Fruit fly (Drosophila melanogaster): Measurements from ENCODE around the gene Eip63E.
A peak's percentile ranks its signal among the peaks of the same experiment; 100 is the strongest.

Gene Eip63E

DNA sequence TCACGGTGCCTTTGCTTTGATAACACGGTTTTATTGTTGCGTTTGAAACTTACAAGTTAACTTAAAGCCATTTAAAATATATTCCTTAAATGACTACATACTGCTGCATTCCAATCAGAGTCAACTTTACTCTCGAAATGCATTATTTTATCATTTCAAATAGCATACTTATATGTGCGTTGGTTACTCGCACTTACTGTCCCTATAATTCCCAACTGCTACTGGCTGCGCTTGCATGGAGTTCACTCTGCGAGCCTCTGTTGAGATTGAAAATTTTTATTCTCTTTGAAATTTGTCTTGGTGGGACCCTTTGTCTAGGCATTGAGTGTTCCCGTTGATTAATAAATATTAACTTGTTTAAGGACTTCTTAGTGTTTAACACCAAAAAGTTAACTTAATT lies 78.0 kb downstream of the Eip63E start:
- TF ChIP-seq CG9139 (GFP tag; optimal IDR thresholded peaks at IDR 0.05) (no peak), Ets21C (GFP tag; optimal IDR thresholded peaks at IDR 0.05) (no peak), CG3919 (GFP tag; optimal IDR thresholded peaks at IDR 0.05) (no peak), spab (GFP tag; optimal IDR thresholded peaks at IDR 0.05) (no peak), OdsH (GFP tag; optimal IDR thresholded peaks at IDR 0.05) (no peak)

DNA sequence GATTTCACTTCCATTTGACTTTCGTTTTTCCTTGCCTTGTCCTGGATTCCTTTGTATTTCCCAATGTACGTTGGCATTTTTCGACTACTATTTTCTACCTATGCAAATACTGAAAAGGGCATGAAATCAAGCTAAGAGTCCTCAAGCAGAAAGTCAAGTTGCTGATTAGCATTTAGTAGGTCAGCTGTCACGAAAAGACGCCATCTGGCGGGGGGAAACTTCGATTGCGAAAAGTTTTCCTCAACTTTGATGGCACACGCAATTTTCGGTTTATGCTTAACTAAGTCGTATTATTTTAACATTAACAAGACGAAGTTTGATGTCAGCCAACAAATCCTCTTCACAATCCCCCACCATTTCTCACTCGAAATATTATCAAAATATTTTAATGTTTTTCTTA lies 80.8 kb downstream of the Eip63E start:
- no peak for TF ChIP-seq vri (GFP tag; optimal IDR thresholded peaks at IDR 0.05)
- no peak for TF ChIP-seq lz (GFP tag; optimal IDR thresholded peaks at IDR 0.05)
- TF ChIP-seq ss (GFP tag; optimal IDR thresholded peaks at IDR 0.05), result no peak
- no peak for TF ChIP-seq pdm3 (GFP tag; optimal IDR thresholded peaks at IDR 0.05)
- no peak for TF ChIP-seq fd59A (GFP tag; optimal IDR thresholded peaks at IDR 0.05)
- no peak for TF ChIP-seq topi (GFP tag; optimal IDR thresholded peaks at IDR 0.05)
- no peak for TF ChIP-seq cyc (GFP tag; optimal IDR thresholded peaks at IDR 0.05)

DNA sequence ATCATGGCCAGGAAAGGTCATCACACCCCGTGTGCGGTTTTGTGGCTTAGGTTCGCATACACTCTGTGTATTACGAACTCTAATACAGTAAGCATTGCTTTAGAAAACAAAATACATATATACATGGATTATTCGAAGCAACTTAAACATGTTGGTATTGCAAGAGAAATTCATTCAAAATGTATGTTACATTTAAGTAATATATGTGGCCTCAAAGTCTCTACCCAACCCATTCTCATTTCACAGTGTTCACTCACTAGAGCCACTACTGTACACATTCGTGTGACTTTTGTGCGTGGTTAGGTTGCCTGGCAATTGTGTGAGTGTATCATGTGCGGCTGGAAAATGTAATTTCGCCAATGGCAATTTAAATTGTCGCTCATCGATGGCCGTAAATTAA lies 91.4 kb downstream of the Eip63E start:
- TF ChIP-seq Hr38 (GFP tag; optimal IDR thresholded peaks at IDR 0.05) (no peak), Eip78C (GFP tag) (peak; percentile 67), CG15336 (GFP tag; IDR thresholded peaks at IDR 0.05) (peak; percentile 55), Hr4 (GFP tag; optimal IDR thresholded peaks at IDR 0.05) (peak; percentile 36), svp (GFP tag) (peak; percentile 40), Met (GFP tag; optimal IDR thresholded peaks at IDR 0.05) (no peak), fkh (GFP tag; optimal IDR thresholded peaks at IDR 0.05) (no peak), CG8119 (GFP tag; IDR thresholded peaks at IDR 0.05) (no peak), CG32006 (GFP tag; optimal IDR thresholded peaks at IDR 0.05) (no peak), dsx (GFP tag; optimal IDR thresholded peaks at IDR 0.05; ENCODE audit: poor library complexity, severe bottlenecking) (no peak), OdsH (GFP tag; optimal IDR thresholded peaks at IDR 0.05) (peak; percentile 8), Sox15 (GFP tag; optimal IDR thresholded peaks at IDR 0.05) (no peak), Hr39 (GFP tag; optimal IDR thresholded peaks at IDR 0.05) (peak; percentile 9), cyc (GFP tag; optimal IDR thresholded peaks at IDR 0.05) (no peak), Gug (GFP tag; IDR thresholded peaks at IDR 0.05) (no peak), CG9139 (GFP tag; optimal IDR thresholded peaks at IDR 0.05) (no peak), net (GFP tag; optimal IDR thresholded peaks at IDR 0.05) (no peak), esn (GFP tag; optimal IDR thresholded peaks at IDR 0.05) (no peak), CG6276 (GFP tag; optimal IDR thresholded peaks at IDR 0.05) (no peak), fd59A (GFP tag; optimal IDR thresholded peaks at IDR 0.05) (no peak), CG6163 (GFP tag; IDR thresholded peaks at IDR 0.05) (0 out of 3 replicates have a peak, but pooled peaks have one; percentile 35)

DNA sequence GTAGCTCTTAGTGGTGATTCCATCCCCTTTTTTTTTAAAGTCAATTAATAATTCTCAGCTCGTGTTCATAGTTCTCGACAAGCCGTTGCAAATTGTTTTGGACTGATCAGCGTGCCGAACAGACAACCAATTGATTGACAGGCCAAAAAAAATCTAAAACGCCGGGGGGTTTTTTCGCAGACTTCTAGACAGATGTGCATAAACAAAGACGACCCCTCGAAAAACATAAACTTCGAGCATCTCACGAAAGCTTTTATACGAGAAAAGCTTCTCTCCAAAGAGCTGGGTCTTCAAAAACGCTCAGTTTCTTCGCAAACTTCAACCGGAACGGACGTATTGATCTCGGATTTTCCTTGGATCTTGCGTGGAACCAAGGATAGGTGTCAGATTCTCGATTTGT lies 96.3 kb downstream of the Eip63E start, which contains the start of gene CG10359:
TSS of gene CG10359 (plus strand) at position 301 of the 400 bp plus-strand sequence.
- no peak for TF ChIP-seq Gug (GFP tag; IDR thresholded peaks at IDR 0.05)
- TF ChIP-seq CG15336 (GFP tag; IDR thresholded peaks at IDR 0.05), result peak; percentile 20; the same call in 1 of the 2 replicates
- TF ChIP-seq CG6163 (GFP tag; IDR thresholded peaks at IDR 0.05), result no peak
- TF ChIP-seq CG6808 (GFP tag; optimal IDR thresholded peaks at IDR 0.05), result no peak
- no peak for TF ChIP-seq Eip75B (GFP tag; optimal IDR thresholded peaks at IDR 0.05)
- TF ChIP-seq fkh (GFP tag; optimal IDR thresholded peaks at IDR 0.05), result peak; percentile 53
- no peak for TF ChIP-seq Met (GFP tag; optimal IDR thresholded peaks at IDR 0.05)
- TF ChIP-seq CG8119 (GFP tag; IDR thresholded peaks at IDR 0.05), result no peak
- no peak for TF ChIP-seq salr (GFP tag; optimal IDR thresholded peaks at IDR 0.05)
- no peak for TF ChIP-seq CG8319 (GFP tag; optimal IDR thresholded peaks at IDR 0.05)
- TF ChIP-seq CG31627 (GFP tag; optimal IDR thresholded peaks at IDR 0.05), result no peak
- no peak for TF ChIP-seq CG6792 (GFP tag; optimal IDR thresholded peaks at IDR 0.05)
- no peak for TF ChIP-seq CG32006 (GFP tag; optimal IDR thresholded peaks at IDR 0.05)

Measured in whole organism, prepupa.